Fruit fly (Drosophila melanogaster): ENCODE results near the gene CG7377.

- TF ChIP-seq h (optimal IDR thresholded peaks at IDR 0.05) (no peak), psq (optimal IDR thresholded peaks at IDR 0.05) (no peak), Sin3A (optimal IDR thresholded peaks at IDR 0.05) (no peak), Myc (optimal IDR thresholded peaks at IDR 0.05) (no peak), insv (optimal IDR thresholded peaks at IDR 0.05) (no peak)
These were observed 11.3 kb upstream of the CG7377 start, which contains the start of gene CG33270 for dm6 chr3L:11578211-11578673.
